Comparison of ENCODE assay signal across 1 fruit fly cellular context in genomic region chr3L:16581201-16581705, dm6.
TF ChIP-seq lines count a peak whose summit lies in the region.

TSS of gene Smn (minus strand) at chr3L:16581547.

TF ChIP-seq in whole organism, embryonic, 481 proteins besides CTCF, POLR2A, EP300 and RAD21 (continued from another document):
- TF ChIP-seq aop (GFP tag; IDR thresholded peaks at IDR 0.05; lab: Robert Waterston, UW) (no peak), az2 (GFP tag; optimal IDR thresholded peaks at IDR 0.05; lab: Kevin White, UChicago) (no peak), ci (GFP tag; IDR thresholded peaks at IDR 0.05; lab: Robert Waterston, UW) (no peak), CG9797 (GFP tag; optimal IDR thresholded peaks at IDR 0.05; lab: Kevin White, UChicago) (no peak), Antp (GFP tag; optimal IDR thresholded peaks at IDR 0.05; lab: Kevin White, UChicago) (peak; percentile 22), CG4360 (GFP tag; IDR thresholded peaks at IDR 0.05; lab: Robert Waterston, UW) (no peak), bbx (GFP tag; IDR thresholded peaks at IDR 0.05; lab: Robert Waterston, UW; ENCODE audit: partially characterized antibody) (peak; percentile 87), scrt (GFP tag; optimal IDR thresholded peaks at IDR 0.05; lab: Kevin White, UChicago) (no peak), CG3847 (GFP tag; IDR thresholded peaks at IDR 0.05; lab: Robert Waterston, UW) (peak; percentile 55), amos (GFP tag; IDR thresholded peaks at IDR 0.05; lab: Robert Waterston, UW; ENCODE audit: partially characterized antibody) (peak; percentile 86), Ada2b (GFP tag; IDR thresholded peaks at IDR 0.05; lab: Robert Waterston, UW) (peak; percentile 15; the same call in 1 of the 2 replicates), Hey (tag; optimal IDR thresholded peaks at IDR 0.05; lab: Kevin White, UChicago) (no peak), CG8281 (tag; optimal IDR thresholded peaks at IDR 0.05; lab: Kevin White, UChicago) (peak; percentile 32), CG7556 (GFP tag; optimal IDR thresholded peaks at IDR 0.05; lab: Kevin White, UChicago) (peak; percentile 26), insv (GFP tag; optimal IDR thresholded peaks at IDR 0.05; lab: Kevin White, UChicago) (no peak), Ssrp (tag; optimal IDR thresholded peaks at IDR 0.05; lab: Kevin White, UChicago) (no peak), Dbx (GFP tag; IDR thresholded peaks at IDR 0.05; lab: Robert Waterston, UW) (0 out of 3 replicates have a peak, but pooled peaks have one; percentile 56), eyg (GFP tag; optimal IDR thresholded peaks at IDR 0.05; lab: Kevin White, UChicago) (no peak), CG4617 (GFP tag; optimal IDR thresholded peaks at IDR 0.05; lab: Kevin White, UChicago; ENCODE audit: borderline replicate concordance) (peak; percentile 43), CG30020 (tag; optimal IDR thresholded peaks at IDR 0.05; lab: Kevin White, UChicago) (peak; percentile 31), CG32767 (GFP tag; IDR thresholded peaks at IDR 0.05; lab: Robert Waterston, UW) (no peak), HmgZ (tag; optimal IDR thresholded peaks at IDR 0.05; lab: Kevin White, UChicago) (peak; percentile 29), toy (GFP tag; IDR thresholded peaks at IDR 0.05; lab: Robert Waterston, UW) (no peak), ap (GFP tag; IDR thresholded peaks at IDR 0.05; lab: Robert Waterston, UW) (no peak), zen2 (GFP tag; IDR thresholded peaks at IDR 0.05; lab: Robert Waterston, UW; ENCODE audit: partially characterized antibody) (peak; percentile 70; the same call in 2 of the 3 replicates), sob (GFP tag; IDR thresholded peaks at IDR 0.05; lab: Robert Waterston, UW) (0 out of 2 replicates have a peak, but pooled peaks have one; percentile 20), CG12769 (tag; optimal IDR thresholded peaks at IDR 0.05; lab: Kevin White, UChicago) (peak; percentile 29), Dek (tag; optimal IDR thresholded peaks at IDR 0.05; lab: Kevin White, UChicago) (peak; percentile 34), CG10979 (tag; optimal IDR thresholded peaks at IDR 0.05; lab: Kevin White, UChicago) (peak; percentile 18), E2f2 (GFP tag; IDR thresholded peaks at IDR 0.05; lab: Robert Waterston, UW) (peak; percentile 31; the same call in 1 of the 2 replicates), HLH3B (GFP tag; IDR thresholded peaks at IDR 0.05; lab: Robert Waterston, UW) (no peak), lola (GFP tag; optimal IDR thresholded peaks at IDR 0.05; lab: Kevin White, UChicago) (peak in 1 of 3 experiments; percentile 28), CG4424 (GFP tag; optimal IDR thresholded peaks at IDR 0.05; lab: Kevin White, UChicago) (peak; percentile 37), schlank (tag; optimal IDR thresholded peaks at IDR 0.05; lab: Kevin White, UChicago) (no peak), fd3F (GFP tag; optimal IDR thresholded peaks at IDR 0.05; lab: Kevin White, UChicago) (peak; percentile 32), CG6689 (GFP tag; IDR thresholded peaks at IDR 0.05; lab: Robert Waterston, UW) (peak; percentile 34; the same call in 1 of the 2 replicates), Awh (GFP tag; IDR thresholded peaks at IDR 0.05; lab: Robert Waterston, UW) (no peak), tin (GFP tag; optimal IDR thresholded peaks at IDR 0.05; lab: Kevin White, UChicago) (peak; percentile 44), CG3995 (GFP tag; optimal IDR thresholded peaks at IDR 0.05; lab: Kevin White, UChicago) (peak; percentile 79), CG16779 (GFP tag; IDR thresholded peaks at IDR 0.05; lab: Robert Waterston, UW) (no peak), Dref (GFP tag; IDR thresholded peaks at IDR 0.05; lab: Robert Waterston, UW) (peak; percentile 65), CG17361 (GFP tag; IDR thresholded peaks at IDR 0.05; lab: Robert Waterston, UW) (peak; percentile 58; the same call in 2 of the 3 replicates), CG10274 (GFP tag; optimal IDR thresholded peaks at IDR 0.05; lab: Kevin White, UChicago) (no peak), HLH4C (GFP tag; IDR thresholded peaks at IDR 0.05; lab: Robert Waterston, UW; ENCODE audit: partially characterized antibody) (peak; percentile 81), CG5245 (GFP tag; optimal IDR thresholded peaks at IDR 0.05; lab: Kevin White, UChicago) (peak; percentile 2), CG18619 (GFP tag; optimal IDR thresholded peaks at IDR 0.05; lab: Kevin White, UChicago) (no peak), crp (GFP tag; optimal IDR thresholded peaks at IDR 0.05; lab: Kevin White, UChicago) (no peak), CG18262 (tag; optimal IDR thresholded peaks at IDR 0.05; lab: Kevin White, UChicago) (peak; percentile 36), gem (tag; optimal IDR thresholded peaks at IDR 0.05; lab: Kevin White, UChicago) (peak; percentile 69), vvl (GFP tag; IDR thresholded peaks at IDR 0.05; lab: Robert Waterston, UW) (no peak; the same call in 1 of the 2 replicates), Xbp1 (GFP tag; optimal IDR thresholded peaks at IDR 0.05; lab: Kevin White, UChicago) (peak; percentile 65), CG7357 (GFP tag; IDR thresholded peaks at IDR 0.05; lab: Robert Waterston, UW) (no peak), da (GFP tag; optimal IDR thresholded peaks at IDR 0.05; lab: Kevin White, UChicago) (no peak), CG34422 (GFP tag; IDR thresholded peaks at IDR 0.05; lab: Robert Waterston, UW) (no peak), CG6854 (GFP tag; optimal IDR thresholded peaks at IDR 0.05; lab: Kevin White, UChicago) (no peak), cwo (GFP tag; optimal IDR thresholded peaks at IDR 0.05; lab: Kevin White, UChicago) (peak; percentile 20), so (GFP tag; IDR thresholded peaks at IDR 0.05; lab: Robert Waterston, UW) (no peak; the same call in 2 of the 3 replicates), CG32772 (GFP tag; IDR thresholded peaks at IDR 0.05; lab: Robert Waterston, UW) (no peak), esg (GFP tag; conservative IDR thresholded peaks at IDR 0.05; lab: Robert Waterston, UW) (no peak), zen (tag; optimal IDR thresholded peaks at IDR 0.05; lab: Kevin White, UChicago) (peak; percentile 28), gfzf (GFP tag; optimal IDR thresholded peaks at IDR 0.05; lab: Kevin White, UChicago) (peak; percentile 22), ranshi (GFP tag; IDR thresholded peaks at IDR 0.05; lab: Robert Waterston, UW) (no peak), Mes4 (GFP tag; optimal IDR thresholded peaks at IDR 0.05; lab: Kevin White, UChicago) (no peak), MBD-R2 (GFP tag; IDR thresholded peaks at IDR 0.05; lab: Robert Waterston, UW) (peak; percentile 55), MESR4 (GFP tag; optimal IDR thresholded peaks at IDR 0.05; lab: Kevin White, UChicago) (no peak), peb (GFP tag; IDR thresholded peaks at IDR 0.05; lab: Robert Waterston, UW) (no peak), CG12219 (GFP tag; optimal IDR thresholded peaks at IDR 0.05; lab: Kevin White, UChicago) (no peak), CG10366 (GFP tag; IDR thresholded peaks at IDR 0.05; lab: Robert Waterston, UW) (no peak), CG1647 (GFP tag; optimal IDR thresholded peaks at IDR 0.05; lab: Kevin White, UChicago) (no peak), CG14667 (GFP tag; IDR thresholded peaks at IDR 0.05; lab: Robert Waterston, UW) (no peak), CG8478 (optimal IDR thresholded peaks at IDR 0.05; lab: Kevin White, UChicago) (no peak), CG2712 (tag; optimal IDR thresholded peaks at IDR 0.05; lab: Kevin White, UChicago) (peak; percentile 50), CG32532 (GFP tag; IDR thresholded peaks at IDR 0.05; lab: Robert Waterston, UW) (no peak), CG2889 (GFP tag; IDR thresholded peaks at IDR 0.05; lab: Robert Waterston, UW) (no peak), unpg (GFP tag; optimal IDR thresholded peaks at IDR 0.05; lab: Kevin White, UChicago) (peak; percentile 31), Nf-YB (GFP tag; optimal IDR thresholded peaks at IDR 0.05; lab: Kevin White, UChicago) (peak; percentile 7), dimm (GFP tag; IDR thresholded peaks at IDR 0.05; lab: Robert Waterston, UW) (no peak), tap (tag; optimal IDR thresholded peaks at IDR 0.05; lab: Kevin White, UChicago) (no peak), jumu (GFP tag; optimal IDR thresholded peaks at IDR 0.05; lab: Kevin White, UChicago) (peak; percentile 53), slp2 (GFP tag; optimal IDR thresholded peaks at IDR 0.05; lab: Kevin White, UChicago) (peak; percentile 41), CG9932 (GFP tag; IDR thresholded peaks at IDR 0.05; lab: Robert Waterston, UW) (peak; percentile 71), CG1024 (GFP tag; IDR thresholded peaks at IDR 0.05; lab: Robert Waterston, UW) (no peak), Elba2 (GFP tag; optimal IDR thresholded peaks at IDR 0.05; lab: Kevin White, UChicago) (no peak), CG4707 (GFP tag; optimal IDR thresholded peaks at IDR 0.05; lab: Kevin White, UChicago) (no peak), CG18476 (GFP tag; optimal IDR thresholded peaks at IDR 0.05; lab: Kevin White, UChicago) (peak; percentile 18), Eip74EF (GFP tag; optimal IDR thresholded peaks at IDR 0.05; lab: Kevin White, UChicago) (no peak), bab2 (GFP tag; optimal IDR thresholded peaks at IDR 0.05; lab: Kevin White, UChicago) (peak; percentile 46), CG8388 (GFP tag; optimal IDR thresholded peaks at IDR 0.05; lab: Kevin White, UChicago) (peak; percentile 34), lbe (GFP tag; optimal IDR thresholded peaks at IDR 0.05; lab: Kevin White, UChicago) (peak; percentile 61), CG10431 (GFP tag; optimal IDR thresholded peaks at IDR 0.05; lab: Kevin White, UChicago) (no peak), CG7963 (GFP tag; IDR thresholded peaks at IDR 0.05; lab: Robert Waterston, UW; ENCODE audit: partially characterized antibody) (peak; percentile 64; the same call in 2 of the 3 replicates), CG6791 (GFP tag; IDR thresholded peaks at IDR 0.05; lab: Robert Waterston, UW; ENCODE audit: partially characterized antibody) (peak; percentile 89), corto (GFP tag; optimal IDR thresholded peaks at IDR 0.05; lab: Kevin White, UChicago) (no peak), CG13624 (GFP tag; optimal IDR thresholded peaks at IDR 0.05; lab: Kevin White, UChicago) (peak; percentile 13), sqz (GFP tag; optimal IDR thresholded peaks at IDR 0.05; lab: Kevin White, UChicago) (no peak), CG16863 (GFP tag; optimal IDR thresholded peaks at IDR 0.05; lab: Kevin White, UChicago) (peak; percentile 52), bigmax (GFP tag; optimal IDR thresholded peaks at IDR 0.05; lab: Kevin White, UChicago) (no peak), ac (GFP tag; optimal IDR thresholded peaks at IDR 0.05; lab: Kevin White, UChicago) (no peak), otp (GFP tag; IDR thresholded peaks at IDR 0.05; lab: Robert Waterston, UW) (no peak), Hmx (GFP tag; optimal IDR thresholded peaks at IDR 0.05; lab: Kevin White, UChicago) (no peak), kni (GFP tag; optimal IDR thresholded peaks at IDR 0.05; lab: Kevin White, UChicago) (peak; percentile 35), fd102C (GFP tag; optimal IDR thresholded peaks at IDR 0.05; lab: Kevin White, UChicago) (no peak), nom (GFP tag; optimal IDR thresholded peaks at IDR 0.05; lab: Kevin White, UChicago) (peak; percentile 57), CG7786 (GFP tag; optimal IDR thresholded peaks at IDR 0.05; lab: Kevin White, UChicago) (peak; percentile 59), Rfx (GFP tag; IDR thresholded peaks at IDR 0.05; lab: Robert Waterston, UW) (peak; percentile 31; the same call in 1 of the 2 replicates), Pdp1 (GFP tag; optimal IDR thresholded peaks at IDR 0.05; lab: Kevin White, UChicago) (peak; percentile 5 to 50), HLH54F (GFP tag; optimal IDR thresholded peaks at IDR 0.05; lab: Kevin White, UChicago) (peak; percentile 60)
